Worm (Caenorhabditis elegans) whole organism, young adult: ENCODE data around the gene gpa-7.

ENCODE experiments used
- B0035.1 ChIP-seq: sonication (generic microtip); optimal IDR thresholded peaks from 2 replicates; lab custom pipeline; 2016; ENCODE audit warnings: missing genetic modification characterization, mild to moderate bottlenecking, missing compliant biosample characterization, missing genotype, missing genetic modification reagents
- F33H1.4 ChIP-seq: fragments of 200-800 bp; sonication (Bioruptor generic); IDR thresholded peaks from 2 replicates; pipeline ENCODE4 v1.3.6; 2022; ENCODE audit warnings: missing genetic modification reagents, missing genetic modification characterization, missing compliant biosample characterization
- F52B5.7 ChIP-seq: sonication (generic microtip); optimal IDR thresholded peaks from 2 replicates; lab custom pipeline; 2016; ENCODE audit warnings: mild to moderate bottlenecking, missing genetic modification characterization, missing compliant biosample characterization
- F57C9.4 ChIP-seq: sonication (generic microtip); optimal IDR thresholded peaks from 2 replicates; lab custom pipeline; 2017; ENCODE audit warnings: mild to moderate bottlenecking, missing genetic modification characterization, missing compliant biosample characterization
- attf-6 ChIP-seq: fragments of 200-800 bp; sonication (Bioruptor generic); IDR thresholded peaks from 2 replicates; pipeline ENCODE4 v1.3.6; 2022; ENCODE audit warnings: missing genetic modification reagents, missing genetic modification characterization, missing compliant biosample characterization
- bed-1 ChIP-seq: fragments of 200-800 bp; sonication (Bioruptor generic); IDR thresholded peaks from 2 replicates; pipeline ENCODE4 v1.3.6; 2022; ENCODE audit warnings: missing genetic modification reagents, missing genetic modification characterization, missing compliant biosample characterization
- die-1 ChIP-seq: sonication (generic microtip); optimal IDR thresholded peaks from 2 replicates; lab custom pipeline; 2016; ENCODE audit warnings: missing genotype, mild to moderate bottlenecking, missing genetic modification characterization, missing compliant biosample characterization
- dpff-1 ChIP-seq: sonication (generic microtip); optimal IDR thresholded peaks from 2 replicates; lab custom pipeline; 2017; ENCODE audit warnings: mild to moderate bottlenecking, missing genetic modification characterization, missing compliant biosample characterization
- efl-1 ChIP-seq: fragments of 150-350 bp; optimal IDR thresholded peaks from 2 replicates; lab custom pipeline; 2014; ENCODE audit warnings: missing biosample characterization, missing genetic modification reagents, missing genetic modification characterization
- hlh-26 ChIP-seq: fragments of 200-800 bp; sonication (Bioruptor generic); conservative IDR thresholded peaks from 2 replicates; pipeline ENCODE4 v1.3.6; 2022; ENCODE audit warnings: missing genetic modification reagents, missing genetic modification characterization, missing compliant biosample characterization
- lin-26 ChIP-seq: fragments of 200-800 bp; sonication (Bioruptor generic); IDR thresholded peaks from 2 replicates; pipeline ENCODE4 v1.3.6; 2022; ENCODE audit warnings: missing genetic modification reagents, missing genetic modification characterization, missing compliant biosample characterization
- snpc-4 ChIP-seq, 5 experiments: fragments of 150-350 bp in 1 of 5; sonication (generic microtip) in 4 of 5; optimal IDR thresholded peaks; 2 replicates each; lab custom pipeline; 2014 to 2018; ENCODE audit warnings: missing genetic modification characterization in 5 of 5, missing biosample characterization in 3 of 5, antibody characterized with exemption in 2 of 5, mild to moderate bottlenecking in 2 of 5, missing compliant biosample characterization in 2 of 5, missing genotype in 2 of 5, moderate library complexity in 2 of 5, missing genetic modification reagents in 1 of 5
- unc-62 ChIP-seq: fragments of 150-350 bp; optimal IDR thresholded peaks from 2 replicates; lab custom pipeline; 2014; ENCODE audit warnings: missing biosample characterization, missing genetic modification reagents, missing genetic modification characterization
- zfh-2 ChIP-seq: fragments of 200-800 bp; sonication (Bioruptor generic); conservative IDR thresholded peaks from 2 replicates; pipeline ENCODE4 v1.3.6; 2022; ENCODE audit warnings: missing genetic modification reagents, missing genetic modification characterization, missing compliant biosample characterization

ce11 chrIV:10419896-10420295 lies 16.1 kb downstream of the gpa-7 start:
- TF ChIP-seq hlh-26 (no peak), attf-6 (GFP tag; lab: Robert Waterston, UW) (no peak), die-1 (tag; lab: Kevin White, UChicago) (no peak), unc-62 (no peak), lin-26 (GFP tag; lab: Robert Waterston, UW) (no peak), snpc-4 (GFP tag; optimal IDR thresholded peaks at IDR 0.05; lab: Kevin White, UChicago) (no peak), snpc-4 (tag; optimal IDR thresholded peaks at IDR 0.05; lab: Kevin White, UChicago) (no peak), bed-1 (GFP tag; lab: Robert Waterston, UW) (no peak), dpff-1 (tag; lab: Kevin White, UChicago) (no peak), F57C9.4 (tag; lab: Kevin White, UChicago) (no peak), B0035.1 (tag; lab: Kevin White, UChicago) (no peak), F33H1.4 (GFP tag; lab: Robert Waterston, UW) (no peak), efl-1 (GFP tag; lab: Kevin White, UChicago) (no peak), zfh-2 (no peak), F52B5.7 (tag; lab: Kevin White, UChicago) (no peak)
